Worm (Caenorhabditis elegans): ENCODE measurements around the gene F58E2.3.

DNA sequence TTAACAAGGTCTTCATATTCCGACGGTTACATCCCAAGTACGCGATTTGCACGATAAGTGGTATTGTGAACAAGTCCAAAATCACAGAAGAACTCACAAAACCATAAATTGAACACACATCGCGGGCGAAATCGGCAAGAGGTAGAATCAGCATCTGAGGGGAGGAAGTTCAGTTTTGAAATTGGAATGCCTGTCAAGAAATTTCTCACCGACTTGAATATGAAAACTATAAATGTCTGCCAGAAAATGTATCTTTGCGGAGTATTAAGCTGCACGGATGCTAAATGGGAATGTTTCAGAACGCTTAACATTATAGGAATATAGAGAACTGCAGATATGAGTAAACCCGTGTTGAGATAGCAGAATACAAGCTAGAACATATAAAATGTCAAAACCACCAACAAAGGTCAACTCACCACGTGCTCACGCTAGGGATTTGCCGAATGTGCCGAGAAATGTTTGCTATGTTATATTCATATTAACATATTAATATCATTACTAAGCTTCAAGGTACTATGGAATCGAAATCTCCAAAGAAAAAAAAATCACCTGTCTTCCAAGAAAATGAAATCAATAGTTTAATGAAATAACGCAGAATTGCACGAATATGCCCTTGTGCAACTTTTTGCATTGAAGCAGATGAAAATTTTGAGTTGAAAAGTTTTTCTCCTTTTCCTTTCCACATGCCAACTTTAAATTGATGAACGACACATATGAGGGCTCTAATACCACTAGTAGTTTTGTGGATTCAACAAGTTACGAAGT lies 15.1 kb downstream of the F58E2.3 start, which contains the start of gene srz-82:
- TF ChIP-seq cnd-1 (tag; optimal IDR thresholded peaks at IDR 0.05) (no peak), elt-1 (tag; optimal IDR thresholded peaks at IDR 0.05; ENCODE audit: borderline replicate concordance, insufficient read depth) (no peak), ztf-11 (tag; optimal IDR thresholded peaks at IDR 0.05) (no peak), nhr-12 (tag; optimal IDR thresholded peaks at IDR 0.05) (no peak), flh-1 (GFP tag; optimal IDR thresholded peaks at IDR 0.05) (no peak), nhr-237 (tag; optimal IDR thresholded peaks at IDR 0.05) (no peak), elt-3 (tag; optimal IDR thresholded peaks at IDR 0.05) (no peak)
